Worm (Caenorhabditis elegans) whole organism, mixed stage, embryonic: Measurements from ENCODE around the gene gpx-7.

Experiments
- ceh-83 ChIP-seq: fragments of 200-800 bp; sonication (Bioruptor generic); optimal IDR thresholded peaks from 2 replicates; lab custom pipeline; 2018; ENCODE audit warnings: mild to moderate bottlenecking, missing genetic modification characterization, missing compliant biosample characterization
- cnd-1 ChIP-seq: fragments of 200-800 bp; sonication (Bioruptor generic); optimal IDR thresholded peaks from 2 replicates; lab custom pipeline; 2018; ENCODE audit warnings: mild to moderate bottlenecking, missing genetic modification characterization, missing compliant biosample characterization
- elt-1 ChIP-seq: sonication (generic microtip); optimal IDR thresholded peaks from 2 replicates; lab custom pipeline; 2017; ENCODE audit warnings: missing genetic modification characterization, mild to moderate bottlenecking, missing compliant biosample characterization, antibody characterized with exemption, moderate library complexity, borderline replicate concordance; ENCODE audit not compliant: insufficient read depth
- flh-1 ChIP-seq: fragments of 200-800 bp; sonication (Bioruptor generic); optimal IDR thresholded peaks from 2 replicates; lab custom pipeline; 2018; ENCODE audit warnings: mild to moderate bottlenecking, missing genetic modification characterization, moderate library complexity, missing compliant biosample characterization
- lsy-2 ChIP-seq: fragments of 150-350 bp; optimal IDR thresholded peaks from 2 replicates; lab custom pipeline; 2014; ENCODE audit warnings: missing biosample characterization, missing genetic modification characterization
- mep-1 ChIP-seq: fragments of 150-350 bp; optimal IDR thresholded peaks from 2 replicates; lab custom pipeline; 2017; ENCODE audit warnings: missing biosample characterization, missing genetic modification reagents, missing genetic modification characterization, inconsistent platforms
- nhr-28 ChIP-seq: fragments of 150-350 bp; optimal IDR thresholded peaks from 2 replicates; lab custom pipeline; 2014; ENCODE audit warnings: missing biosample characterization, missing genetic modification characterization
- nhr-76 ChIP-seq: sonication (generic microtip); optimal IDR thresholded peaks from 2 replicates; lab custom pipeline; 2017; ENCODE audit warnings: missing biosample characterization, missing genetic modification characterization
- pha-4 ChIP-seq: fragments of 150-350 bp; optimal IDR thresholded peaks from 2 replicates; lab custom pipeline; 2018; ENCODE audit warnings: missing biosample characterization, missing genetic modification reagents, missing genetic modification characterization
- unc-39 ChIP-seq: fragments of 150-350 bp; optimal IDR thresholded peaks from 2 replicates; lab custom pipeline; 2014; ENCODE audit warnings: missing biosample characterization, missing genetic modification characterization
- unc-62 ChIP-seq: fragments of 150-350 bp; optimal IDR thresholded peaks from 2 replicates; lab custom pipeline; 2014; ENCODE audit warnings: missing biosample characterization, missing genetic modification reagents, missing genetic modification characterization

- TF ChIP-seq nhr-28 (tag; lab: Kevin White, UChicago), result no peak
- no peak for TF ChIP-seq nhr-76 (tag; lab: Kevin White, UChicago)
- TF ChIP-seq ceh-83 (GFP tag; lab: Kevin White, UChicago), result no peak
- TF ChIP-seq unc-62 (GFP tag; lab: Kevin White, UChicago), result no peak
- no peak for TF ChIP-seq elt-1 (tag; lab: Kevin White, UChicago)
- TF ChIP-seq pha-4 (tag; lab: Kevin White, UChicago), result peak; percentile 89
- peak; percentile 68 for TF ChIP-seq mep-1 (tag; lab: Kevin White, UChicago)
- TF ChIP-seq cnd-1 (tag; lab: Kevin White, UChicago), result peak; percentile 81
- TF ChIP-seq flh-1, result no peak
- no peak for TF ChIP-seq unc-39 (tag; lab: Kevin White, UChicago)
- peak; percentile 47 for TF ChIP-seq lsy-2 (tag; lab: Kevin White, UChicago)
Measured at ce11 chrX:7809352-7810196, 10.0 kb upstream of the gpx-7 start.
